Fruit fly (Drosophila melanogaster) whole organism, prepupa: Measurements from ENCODE around the gene CG12766.

Experiments used
- CG10631 ChIP-seq: fragments of 200-800 bp; sonication (Bioruptor generic); optimal IDR thresholded peaks from 2 replicates; lab custom pipeline; 2016; ENCODE audit warnings: missing biosample characterization, missing genetic modification characterization
- CG10669 ChIP-seq: fragments of 200-800 bp; sonication (Bioruptor generic); optimal IDR thresholded peaks from 3 replicates; lab custom pipeline; 2018; ENCODE audit warnings: missing biosample characterization, mild to moderate bottlenecking, missing genetic modification characterization, moderate library complexity
- CG11294 ChIP-seq: fragments of 200-800 bp; sonication (Bioruptor generic); IDR thresholded peaks from 2 replicates; pipeline ENCODE4 v1.3.6; 2022; ENCODE audit warnings: missing biosample characterization, missing genetic modification characterization
- CG11902 ChIP-seq: fragments of 200-800 bp; sonication (Bioruptor generic); optimal IDR thresholded peaks from 3 replicates; lab custom pipeline; 2016; ENCODE audit warnings: missing biosample characterization, missing genetic modification characterization
- CG15336 ChIP-seq: fragments of 200-800 bp; sonication (Bioruptor generic); IDR thresholded peaks from 2 replicates; pipeline ENCODE4 v1.3.6; 2022; ENCODE audit warnings: missing biosample characterization, missing genetic modification characterization
- CG3032 ChIP-seq: fragments of 200-800 bp; optimal IDR thresholded peaks from 2 replicates; lab custom pipeline; 2019; ENCODE audit warnings: missing biosample characterization, mild to moderate bottlenecking, missing genetic modification characterization, moderate library complexity
- CG31627 ChIP-seq: fragments of 200-800 bp; sonication (Bioruptor generic); optimal IDR thresholded peaks from 3 replicates; lab custom pipeline; 2016; ENCODE audit warnings: missing biosample characterization, missing genetic modification characterization
- CG34406 ChIP-seq: fragments of 200-800 bp; sonication (Bioruptor generic); optimal IDR thresholded peaks from 3 replicates; lab custom pipeline; 2016; ENCODE audit warnings: missing biosample characterization, missing genetic modification characterization
- CG4318 ChIP-seq: fragments of 200-800 bp; sonication (Bioruptor generic); optimal IDR thresholded peaks from 3 replicates; lab custom pipeline; 2017; ENCODE audit warnings: missing biosample characterization, mild to moderate bottlenecking, missing genetic modification characterization
- CG6163 ChIP-seq: fragments of 200-800 bp; sonication (Bioruptor generic); IDR thresholded peaks from 3 replicates; pipeline ENCODE4 v1.3.6; 2022; ENCODE audit warnings: missing biosample characterization, missing genetic modification characterization
- CG6276 ChIP-seq: fragments of 200-800 bp; sonication (Bioruptor generic); optimal IDR thresholded peaks from 2 replicates; lab custom pipeline; 2017; ENCODE audit warnings: missing biosample characterization, mild to moderate bottlenecking, missing genetic modification characterization
- CG6792 ChIP-seq: fragments of 200-800 bp; sonication (Bioruptor generic); optimal IDR thresholded peaks from 3 replicates; lab custom pipeline; 2016; ENCODE audit warnings: missing biosample characterization, missing genetic modification characterization
- CG6808 ChIP-seq: fragments of 200-800 bp; sonication (Bioruptor generic); optimal IDR thresholded peaks from 3 replicates; lab custom pipeline; 2017; ENCODE audit warnings: missing biosample characterization, missing genetic modification characterization, mild to moderate bottlenecking, moderate library complexity, missing genetic modification reagents
- CG6854 ChIP-seq: fragments of 200-800 bp; sonication (Bioruptor generic); optimal IDR thresholded peaks from 2 replicates; lab custom pipeline; 2017; ENCODE audit warnings: missing biosample characterization, mild to moderate bottlenecking, missing genetic modification characterization
- CG7368 ChIP-seq: fragments of 200-800 bp; sonication (Bioruptor generic); optimal IDR thresholded peaks from 3 replicates; lab custom pipeline; 2016; ENCODE audit warnings: missing biosample characterization, missing genetic modification characterization
- CG8119 ChIP-seq: fragments of 200-800 bp; sonication (Bioruptor generic); IDR thresholded peaks from 3 replicates; pipeline ENCODE4 v1.3.6; 2022; ENCODE audit warnings: missing biosample characterization, missing genetic modification characterization
- CG8632 ChIP-seq: fragments of 200-800 bp; sonication (Bioruptor generic); optimal IDR thresholded peaks from 3 replicates; lab custom pipeline; 2016; ENCODE audit warnings: missing biosample characterization, missing genetic modification characterization
- CG9139 ChIP-seq: fragments of 200-800 bp; sonication (Bioruptor generic); optimal IDR thresholded peaks from 3 replicates; lab custom pipeline; 2017; ENCODE audit warnings: missing biosample characterization, mild to moderate bottlenecking, missing genetic modification characterization
- Eip75B ChIP-seq: fragments of 200-800 bp; sonication (Bioruptor generic); optimal IDR thresholded peaks from 3 replicates; lab custom pipeline; 2016; ENCODE audit warnings: missing biosample characterization, missing genetic modification characterization
- Eip78C ChIP-seq: fragments of 200-800 bp; sonication (Bioruptor generic); peaks from one replicate; lab custom pipeline; 2016; ENCODE audit warnings: missing biosample characterization, missing genetic modification characterization
- Eip93F ChIP-seq: fragments of 200-800 bp; sonication (Bioruptor generic); optimal IDR thresholded peaks from 2 replicates; lab custom pipeline; 2016; ENCODE audit warnings: missing biosample characterization, mild to moderate bottlenecking, missing genetic modification characterization
- Ets96B ChIP-seq: fragments of 200-800 bp; optimal IDR thresholded peaks from 2 replicates; lab custom pipeline; 2019; ENCODE audit warnings: missing biosample characterization, mild to moderate bottlenecking, missing genetic modification characterization, moderate library complexity
- Gug ChIP-seq: fragments of 200-800 bp; sonication (Bioruptor generic); IDR thresholded peaks from 2 replicates; pipeline ENCODE4 v1.3.6; 2022; ENCODE audit warnings: missing biosample characterization, missing genetic modification characterization
- Hr38 ChIP-seq: sonication (Bioruptor generic); optimal IDR thresholded peaks from 2 replicates; lab custom pipeline; 2016; ENCODE audit warnings: missing biosample characterization, missing genetic modification characterization
- Hr39 ChIP-seq: fragments of 200-800 bp; sonication (Bioruptor generic); optimal IDR thresholded peaks from 2 replicates; lab custom pipeline; 2016; ENCODE audit warnings: missing biosample characterization, missing genetic modification characterization
- Hr4 ChIP-seq: fragments of 200-800 bp; sonication (Bioruptor generic); optimal IDR thresholded peaks from 3 replicates; lab custom pipeline; 2016; ENCODE audit warnings: missing biosample characterization, missing genetic modification characterization
- Met ChIP-seq: fragments of 200-800 bp; sonication (Bioruptor generic); optimal IDR thresholded peaks from 3 replicates; lab custom pipeline; 2016; ENCODE audit warnings: missing biosample characterization, missing genetic modification characterization
- OdsH ChIP-seq: fragments of 200-800 bp; sonication (Bioruptor generic); optimal IDR thresholded peaks from 3 replicates; lab custom pipeline; 2016; ENCODE audit warnings: missing biosample characterization, missing genetic modification characterization
- Smox ChIP-seq: fragments of 200-800 bp; sonication (Bioruptor generic); optimal IDR thresholded peaks from 3 replicates; lab custom pipeline; 2016; ENCODE audit warnings: missing biosample characterization, missing genetic modification characterization
- Sox102F ChIP-seq: fragments of 200-800 bp; sonication (Bioruptor generic); optimal IDR thresholded peaks from 2 replicates; lab custom pipeline; 2016; ENCODE audit warnings: missing biosample characterization, mild to moderate bottlenecking, missing genetic modification characterization
- Sox14 ChIP-seq: fragments of 200-800 bp; sonication (Bioruptor generic); optimal IDR thresholded peaks from 3 replicates; lab custom pipeline; 2016; ENCODE audit warnings: missing biosample characterization, missing genetic modification characterization
- Sox15 ChIP-seq: fragments of 200-800 bp; sonication (Bioruptor generic); optimal IDR thresholded peaks from 3 replicates; lab custom pipeline; 2016; ENCODE audit warnings: missing biosample characterization, missing genetic modification characterization
- achi ChIP-seq: fragments of 200-800 bp; sonication (Bioruptor generic); optimal IDR thresholded peaks from 3 replicates; lab custom pipeline; 2016; ENCODE audit warnings: missing biosample characterization, missing genetic modification characterization
- acj6 ChIP-seq: fragments of 200-800 bp; sonication (Bioruptor generic); optimal IDR thresholded peaks from 3 replicates; lab custom pipeline; 2016; ENCODE audit warnings: missing biosample characterization, missing genetic modification characterization
- dac ChIP-seq: fragments of 200-800 bp; sonication (Bioruptor generic); optimal IDR thresholded peaks from 2 replicates; lab custom pipeline; 2017; ENCODE audit warnings: missing biosample characterization, mild to moderate bottlenecking, missing genetic modification characterization
- dsx ChIP-seq: fragments of 200-800 bp; optimal IDR thresholded peaks from 3 replicates; lab custom pipeline; 2019; ENCODE audit warnings: missing biosample characterization, mild to moderate bottlenecking, missing genetic modification characterization, moderate library complexity; ENCODE audit not compliant: poor library complexity, severe bottlenecking
- eg ChIP-seq: fragments of 200-800 bp; sonication (Bioruptor generic); IDR thresholded peaks from 3 replicates; pipeline ENCODE4 v1.3.6; 2022; ENCODE audit warnings: missing biosample characterization, missing genetic modification characterization
- esn ChIP-seq: fragments of 200-800 bp; sonication (Bioruptor generic); optimal IDR thresholded peaks from 2 replicates; lab custom pipeline; 2016; ENCODE audit warnings: missing biosample characterization, mild to moderate bottlenecking, missing genetic modification characterization, moderate library complexity
- fd59A ChIP-seq: fragments of 200-800 bp; sonication (Bioruptor generic); optimal IDR thresholded peaks from 2 replicates; lab custom pipeline; 2017; ENCODE audit warnings: missing biosample characterization, mild to moderate bottlenecking, missing genetic modification characterization, missing genetic modification reagents
- fd85E ChIP-seq: fragments of 200-800 bp; sonication (Bioruptor generic); optimal IDR thresholded peaks from 3 replicates; lab custom pipeline; 2016; ENCODE audit warnings: missing biosample characterization, missing genetic modification characterization
- fkh ChIP-seq: fragments of 200-800 bp; sonication (Bioruptor generic); optimal IDR thresholded peaks from 3 replicates; lab custom pipeline; 2017; ENCODE audit warnings: missing biosample characterization, mild to moderate bottlenecking, missing genetic modification characterization, moderate library complexity
- lz ChIP-seq: fragments of 200-800 bp; sonication (Bioruptor generic); optimal IDR thresholded peaks from 3 replicates; lab custom pipeline; 2016; ENCODE audit warnings: missing biosample characterization, missing genetic modification characterization
- net ChIP-seq: fragments of 200-800 bp; sonication (Bioruptor generic); optimal IDR thresholded peaks from 3 replicates; lab custom pipeline; 2016; ENCODE audit warnings: missing biosample characterization, missing genetic modification characterization
- pdm3 ChIP-seq: fragments of 200-800 bp; sonication (Bioruptor generic); optimal IDR thresholded peaks from 3 replicates; lab custom pipeline; 2016; ENCODE audit warnings: missing biosample characterization, missing genetic modification characterization
- spab ChIP-seq: fragments of 200-800 bp; sonication (Bioruptor generic); optimal IDR thresholded peaks from 2 replicates; lab custom pipeline; 2017; ENCODE audit warnings: missing biosample characterization, mild to moderate bottlenecking, missing genetic modification characterization, missing genetic modification reagents
- ss ChIP-seq, 2 experiments: fragments of 200-800 bp; sonication (Bioruptor generic); optimal IDR thresholded peaks; 2 replicates in 1 of 2; 3 replicates in 1 of 2; lab custom pipeline; 2017 to 2018; ENCODE audit warnings: mild to moderate bottlenecking in 2 of 2, missing biosample characterization in 2 of 2, missing genetic modification characterization in 2 of 2, moderate library complexity in 1 of 2
- svp ChIP-seq: fragments of 200-800 bp; sonication (Bioruptor generic); peaks from one replicate; lab custom pipeline; 2016; ENCODE audit warnings: missing biosample characterization, missing genetic modification characterization
- topi ChIP-seq: fragments of 200-800 bp; sonication (Bioruptor generic); optimal IDR thresholded peaks from 3 replicates; lab custom pipeline; 2016; ENCODE audit warnings: missing biosample characterization, missing genetic modification characterization
- vri ChIP-seq: fragments of 200-800 bp; sonication (Bioruptor generic); optimal IDR thresholded peaks from 3 replicates; lab custom pipeline; 2016; ENCODE audit warnings: missing biosample characterization, mild to moderate bottlenecking, missing genetic modification characterization

CG12766 gene

DNA sequence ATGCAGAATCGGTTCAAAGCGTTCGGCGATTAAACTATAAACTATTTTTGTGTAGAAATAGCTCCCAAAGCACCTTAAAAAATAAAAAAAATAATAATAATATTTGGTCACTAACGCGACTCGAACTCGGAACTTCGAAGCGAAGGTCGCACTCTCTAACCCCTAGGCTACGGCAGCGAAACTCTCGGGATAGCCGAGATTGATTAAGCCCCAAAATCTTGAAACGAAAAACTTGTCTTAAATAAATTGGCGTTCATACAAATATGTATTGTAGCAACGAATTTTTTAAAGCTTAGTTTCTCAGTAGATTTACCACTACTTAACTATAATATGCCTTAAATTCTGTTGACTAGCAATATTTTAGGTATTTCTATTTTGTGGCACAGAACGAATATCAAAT lies 45.5 kb downstream of the CG12766 start:
- TF ChIP-seq CG31627 (GFP tag; lab: Kevin White, UChicago) (no peak), spab (no peak), eg (GFP tag; lab: Robert Waterston, UW) (no peak), pdm3 (GFP tag; lab: Kevin White, UChicago) (no peak), CG10631 (GFP tag; lab: Kevin White, UChicago) (no peak), CG6854 (GFP tag; lab: Kevin White, UChicago) (no peak), esn (no peak), CG34406 (GFP tag; lab: Kevin White, UChicago) (no peak), fd59A (GFP tag; lab: Kevin White, UChicago) (no peak), Hr4 (GFP tag; lab: Kevin White, UChicago) (no peak), OdsH (GFP tag; lab: Kevin White, UChicago) (no peak), ss (GFP tag; optimal IDR thresholded peaks at IDR 0.05; lab: Kevin White, UChicago) (no peak), CG11902 (GFP tag; lab: Kevin White, UChicago) (no peak), topi (GFP tag; lab: Kevin White, UChicago) (no peak), vri (no peak), CG6276 (GFP tag; lab: Kevin White, UChicago) (no peak), achi (GFP tag; lab: Kevin White, UChicago) (no peak), Smox (GFP tag; lab: Kevin White, UChicago) (no peak), Eip75B (no peak)

DNA sequence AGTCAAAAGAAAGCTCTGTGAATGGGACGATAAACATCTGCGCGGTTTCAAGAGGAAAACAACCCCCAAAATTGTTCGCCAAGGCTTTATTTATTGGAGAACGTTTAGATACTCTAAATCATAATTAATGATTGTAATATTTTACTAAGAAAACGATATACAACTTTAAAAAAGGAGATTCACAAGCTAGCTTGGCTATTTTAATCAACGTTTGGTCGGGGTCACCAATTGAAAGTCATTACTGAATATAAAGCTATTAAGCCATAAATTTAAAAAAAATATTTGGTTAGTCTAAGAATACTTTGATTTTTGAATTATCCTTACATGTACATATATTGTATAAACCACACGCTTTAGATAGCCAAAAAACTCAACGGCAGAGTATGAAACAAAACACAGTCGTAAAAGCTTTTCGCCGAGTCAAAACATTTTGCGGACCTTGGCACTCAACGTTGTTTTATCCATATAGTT lies 47.7 kb downstream of the CG12766 start, which contains the start of gene Fie:
Fie (plus strand) TSS at position 421 of the 471 bp plus-strand sequence.
- TF ChIP-seq spab = peak; percentile 27
- TF ChIP-seq pdm3 (GFP tag; lab: Kevin White, UChicago) = peak; percentile 64
- TF ChIP-seq CG8632 (GFP tag; lab: Kevin White, UChicago) = peak; percentile 28
- no peak for TF ChIP-seq CG6276 (GFP tag; lab: Kevin White, UChicago)
- TF ChIP-seq CG9139 = no peak
- peak; percentile 44 for TF ChIP-seq CG31627 (GFP tag; lab: Kevin White, UChicago)
- TF ChIP-seq CG7368 (GFP tag; lab: Kevin White, UChicago) = no peak
- TF ChIP-seq Sox15 = no peak
- TF ChIP-seq acj6 (GFP tag; lab: Kevin White, UChicago) = peak; percentile 45
- no peak for TF ChIP-seq CG4318
- TF ChIP-seq CG8119 (GFP tag; lab: Robert Waterston, UW) = peak; percentile 62
- TF ChIP-seq CG6792 (GFP tag; lab: Kevin White, UChicago) = peak; percentile 27
- peak; percentile 46 for TF ChIP-seq Sox14
- peak; percentile 33 for TF ChIP-seq CG3032 (tag; lab: Kevin White, UChicago)
- no peak for TF ChIP-seq CG6808
- TF ChIP-seq achi (GFP tag; lab: Kevin White, UChicago) = peak; percentile 63
- TF ChIP-seq Hr4 (GFP tag; lab: Kevin White, UChicago) = peak; percentile 70
- TF ChIP-seq svp (GFP tag; lab: Kevin White, UChicago) = peak; percentile 76
- peak; percentile 44 for TF ChIP-seq Ets96B (tag; lab: Kevin White, UChicago)
- TF ChIP-seq fkh (GFP tag; lab: Kevin White, UChicago) = no peak
- no peak; the same call in 2 of the 3 replicates for TF ChIP-seq eg (GFP tag; lab: Robert Waterston, UW)
- TF ChIP-seq Eip93F = no peak
- peak; percentile 14 for TF ChIP-seq dsx (GFP tag; lab: Kevin White, UChicago)
- peak; percentile 46 for TF ChIP-seq Hr39
- TF ChIP-seq ss (GFP tag; optimal IDR thresholded peaks at IDR 0.05; lab: Kevin White, UChicago) = peak in 1 of 2 experiments; percentile 53
- peak; percentile 91 for TF ChIP-seq Eip78C (GFP tag; lab: Kevin White, UChicago)
- TF ChIP-seq Hr38 (GFP tag; lab: Kevin White, UChicago) = no peak
- no peak; the same call in none of the 2 replicates for TF ChIP-seq CG15336 (GFP tag; lab: Robert Waterston, UW)
- TF ChIP-seq Met (GFP tag; lab: Kevin White, UChicago) = peak; percentile 63
- peak; percentile 33 for TF ChIP-seq CG10669 (GFP tag; lab: Kevin White, UChicago)
- TF ChIP-seq dac (GFP tag; lab: Kevin White, UChicago) = no peak
- no peak for TF ChIP-seq Gug
- TF ChIP-seq fd59A (GFP tag; lab: Kevin White, UChicago) = peak; percentile 18
- peak; percentile 62 for TF ChIP-seq esn
- peak; percentile 62 for TF ChIP-seq Smox (GFP tag; lab: Kevin White, UChicago)
- TF ChIP-seq net (GFP tag; lab: Kevin White, UChicago) = peak; percentile 49
- TF ChIP-seq Sox102F (GFP tag; lab: Kevin White, UChicago) = peak; percentile 61
- peak; percentile 30 for TF ChIP-seq lz (GFP tag; lab: Kevin White, UChicago)
- no peak for TF ChIP-seq CG11294 (GFP tag; lab: Robert Waterston, UW)
- TF ChIP-seq CG6163 (GFP tag; lab: Robert Waterston, UW) = no peak
- TF ChIP-seq Eip75B = peak; percentile 39
- no peak for TF ChIP-seq fd85E
